Fruit fly (Drosophila melanogaster) Kc167 (cell line): ENCODE measurements around the gene Marcal1.

Source experiments
- Myc ChIP-seq: fragments of >200 bp; optimal IDR thresholded peaks from 2 replicates; lab custom pipeline; 2017; ENCODE audit warnings: missing external identifiers
- Sin3A ChIP-seq: fragments of >200 bp; optimal IDR thresholded peaks from 2 replicates; lab custom pipeline; 2018; ENCODE audit warnings: missing external identifiers
- h ChIP-seq: fragments of >200 bp; optimal IDR thresholded peaks from 3 replicates; lab custom pipeline; 2018; ENCODE audit warnings: missing external identifiers
- insv ChIP-seq: fragments of >200 bp; optimal IDR thresholded peaks from 3 replicates; lab custom pipeline; 2018; ENCODE audit warnings: missing external identifiers
- psq ChIP-seq: fragments of >200 bp; optimal IDR thresholded peaks from 2 replicates; lab custom pipeline; 2017; ENCODE audit warnings: missing external identifiers
- ttk ChIP-seq: sonication (Bioruptor generic); optimal IDR thresholded peaks from 2 replicates; lab custom pipeline; 2017; ENCODE audit warnings: missing external identifiers

dm6 chr2L:4932284-4932683 is 23.0 kb upstream of the Marcal1 start, which contains the start of gene hoe1:
- no peak for TF ChIP-seq psq (lab: Kevin White, UChicago)
- TF ChIP-seq ttk (lab: Kevin White, UChicago) = no peak
- no peak for TF ChIP-seq Myc
- no peak for TF ChIP-seq Sin3A (lab: Kevin White, UChicago)
- TF ChIP-seq insv = no peak
- no peak for TF ChIP-seq h (lab: Kevin White, UChicago)
